Worm (Caenorhabditis elegans) whole organism, L3 larva: ENCODE measurements around the gene irld-3.

Source experiments
- R02D3.7 ChIP-seq: fragments of 150-350 bp; optimal IDR thresholded peaks from 2 replicates; lab custom pipeline; 2014; ENCODE audit warnings: missing biosample characterization, missing genetic modification characterization
- aly-2 ChIP-seq: fragments of 150-350 bp; optimal IDR thresholded peaks from 2 replicates; lab custom pipeline; 2014; ENCODE audit warnings: missing biosample characterization, missing genetic modification characterization
- ama-1 ChIP-seq: fragments of 150-350 bp; optimal IDR thresholded peaks from 2 replicates; lab custom pipeline; 2018
- elt-1 ChIP-seq: fragments of 150-350 bp; optimal IDR thresholded peaks from 2 replicates; lab custom pipeline; 2014; ENCODE audit warnings: missing biosample characterization, missing genetic modification characterization
- elt-3 ChIP-seq, 3 experiments: fragments of 150-350 bp in 1 of 3; sonication (generic microtip) in 2 of 3; optimal IDR thresholded peaks; 2 replicates in 2 of 3; 4 replicates in 1 of 3; lab custom pipeline; 2014 to 2017; ENCODE audit warnings: missing biosample characterization in 3 of 3, missing genetic modification characterization in 3 of 3
- nhr-11 ChIP-seq: fragments of 150-350 bp; optimal IDR thresholded peaks from 2 replicates; lab custom pipeline; 2014; ENCODE audit warnings: missing biosample characterization, missing genetic modification characterization
- nhr-23 ChIP-seq: fragments of 150-350 bp; optimal IDR thresholded peaks from 2 replicates; lab custom pipeline; 2014; ENCODE audit warnings: missing biosample characterization, missing genetic modification reagents, missing genetic modification characterization
- nhr-237 ChIP-seq: fragments of 150-350 bp; optimal IDR thresholded peaks from 2 replicates; lab custom pipeline; 2014; ENCODE audit warnings: missing biosample characterization, missing genetic modification characterization
- nhr-28 ChIP-seq: fragments of 150-350 bp; optimal IDR thresholded peaks from 2 replicates; lab custom pipeline; 2014; ENCODE audit warnings: missing biosample characterization, missing genetic modification characterization
- pqm-1 ChIP-seq: fragments of 150-350 bp; optimal IDR thresholded peaks from 2 replicates; lab custom pipeline; 2017; ENCODE audit warnings: missing biosample characterization, missing genetic modification characterization, inconsistent platforms
- unc-39 ChIP-seq: sonication (generic microtip); optimal IDR thresholded peaks from 4 replicates; lab custom pipeline; 2017; ENCODE audit warnings: missing biosample characterization, missing genetic modification characterization
- unc-62 ChIP-seq: fragments of 150-350 bp; sonication (generic microtip); optimal IDR thresholded peaks from 4 replicates; lab custom pipeline; 2014; ENCODE audit warnings: missing biosample characterization, missing genetic modification reagents, missing genetic modification characterization
- zag-1 ChIP-seq: fragments of 150-350 bp; optimal IDR thresholded peaks from 2 replicates; lab custom pipeline; 2014; ENCODE audit warnings: missing biosample characterization, missing genetic modification characterization

ce11 chrV:3146932-3147331 lies 8.5 kb upstream of the irld-3 start, which contains the start of gene srab-11:
- no peak for TF ChIP-seq elt-1 (tag; lab: Kevin White, UChicago)
- no peak for TF ChIP-seq nhr-23
- no peak for TF ChIP-seq unc-39 (tag; lab: Kevin White, UChicago)
- TF ChIP-seq zag-1 (tag; lab: Kevin White, UChicago): no peak
- no peak for TF ChIP-seq ama-1
- TF ChIP-seq unc-62: no peak
- TF ChIP-seq nhr-237 (tag; lab: Kevin White, UChicago): no peak
- TF ChIP-seq R02D3.7 (tag; lab: Kevin White, UChicago): no peak
- TF ChIP-seq nhr-11: no peak
- TF ChIP-seq aly-2 (tag; lab: Kevin White, UChicago): no peak
- no peak for TF ChIP-seq nhr-28 (tag; lab: Kevin White, UChicago)
- TF ChIP-seq elt-3 (tag; optimal IDR thresholded peaks at IDR 0.05; lab: Kevin White, UChicago): no peak
- no peak for TF ChIP-seq pqm-1 (tag; lab: Kevin White, UChicago)
